Fruit fly (Drosophila melanogaster) whole organism, embryonic: ENCODE results near the gene tweek.
A peak's percentile ranks its signal among the peaks of the same experiment; 100 is the strongest.

Experiments used
- CG11695 ChIP-seq: fragments of 200-800 bp; sonication (Bioruptor generic); IDR thresholded peaks from 3 replicates; pipeline ENCODE4 v1.3.6; 2022; ENCODE audit warnings: missing biosample characterization, missing genetic modification characterization
- CG12391 ChIP-seq: fragments of 200-800 bp; sonication (Bioruptor generic); optimal IDR thresholded peaks from 3 replicates; lab custom pipeline; 2018; ENCODE audit warnings: missing biosample characterization, mild to moderate bottlenecking, missing genetic modification characterization, moderate library complexity
- CG12769 ChIP-seq: fragments of 200-800 bp; sonication (Bioruptor generic); optimal IDR thresholded peaks from 2 replicates; lab custom pipeline; 2019; ENCODE audit warnings: missing biosample characterization, mild to moderate bottlenecking, missing genetic modification characterization, moderate library complexity
- CG13287 ChIP-seq: fragments of 200-800 bp; sonication (Bioruptor generic); IDR thresholded peaks from 2 replicates; pipeline ENCODE4 v1.3.6; 2022; ENCODE audit warnings: missing biosample characterization, missing genetic modification characterization; ENCODE audit not compliant: partially characterized antibody
- CG13424 ChIP-seq: fragments of 200-800 bp; sonication (Bioruptor generic); optimal IDR thresholded peaks from 2 replicates; lab custom pipeline; 2019; ENCODE audit warnings: missing biosample characterization, mild to moderate bottlenecking, missing genetic modification characterization, moderate library complexity
- CG1529 ChIP-seq: fragments of 200-800 bp; sonication (Bioruptor generic); optimal IDR thresholded peaks from 3 replicates; lab custom pipeline; 2018; ENCODE audit warnings: missing biosample characterization, missing genetic modification characterization
- CG16863 ChIP-seq: fragments of 200-800 bp; sonication (Bioruptor generic); optimal IDR thresholded peaks from 3 replicates; lab custom pipeline; 2016; ENCODE audit warnings: missing biosample characterization, missing genetic modification characterization
- CG17186 ChIP-seq: fragments of 200-800 bp; sonication (Bioruptor generic); optimal IDR thresholded peaks from 3 replicates; lab custom pipeline; 2017; ENCODE audit warnings: missing biosample characterization, missing genetic modification reagents, missing genetic modification characterization
- CG17361 ChIP-seq: fragments of 200-800 bp; sonication (Bioruptor generic); IDR thresholded peaks from 3 replicates; pipeline ENCODE4 v1.3.6; 2022; ENCODE audit warnings: missing biosample characterization, missing genetic modification characterization
- CG1792 ChIP-seq: fragments of 200-800 bp; sonication (Bioruptor generic); optimal IDR thresholded peaks from 2 replicates; lab custom pipeline; 2016; ENCODE audit warnings: missing biosample characterization, missing genetic modification characterization
- CG2199 ChIP-seq: fragments of 200-800 bp; sonication (Bioruptor generic); IDR thresholded peaks from 3 replicates; pipeline ENCODE4 v1.3.6; 2022; ENCODE audit warnings: missing biosample characterization, missing genetic modification characterization
- CG31441 ChIP-seq: fragments of 200-800 bp; sonication (Bioruptor generic); IDR thresholded peaks from 2 replicates; pipeline ENCODE4 v1.3.6; 2022; ENCODE audit warnings: missing biosample characterization, missing genetic modification characterization
- CG3163 ChIP-seq: fragments of 200-800 bp; sonication (Bioruptor generic); optimal IDR thresholded peaks from 3 replicates; lab custom pipeline; 2016; ENCODE audit warnings: missing biosample characterization, missing genetic modification characterization
- CG32767 ChIP-seq: fragments of 200-800 bp; sonication (Bioruptor generic); IDR thresholded peaks from 2 replicates; pipeline ENCODE4 v1.3.6; 2022; ENCODE audit warnings: missing biosample characterization, missing genetic modification characterization
- CG3407 ChIP-seq: fragments of 200-800 bp; sonication (Bioruptor generic); optimal IDR thresholded peaks from 2 replicates; lab custom pipeline; 2018; ENCODE audit warnings: missing biosample characterization, mild to moderate bottlenecking, missing genetic modification characterization
- D19A ChIP-seq: fragments of 200-800 bp; optimal IDR thresholded peaks from 3 replicates; lab custom pipeline; 2019; ENCODE audit warnings: missing biosample characterization, mild to moderate bottlenecking, missing genetic modification characterization, moderate library complexity
- Dad ChIP-seq: fragments of 200-800 bp; sonication (Bioruptor generic); optimal IDR thresholded peaks from 3 replicates; lab custom pipeline; 2016; ENCODE audit warnings: missing biosample characterization, missing genetic modification characterization
- Dll ChIP-seq: fragments of 200-800 bp; sonication (Bioruptor generic); IDR thresholded peaks from 4 replicates; pipeline ENCODE4 v1.3.6; 2022; ENCODE audit warnings: missing biosample characterization, missing genetic modification characterization; ENCODE audit not compliant: partially characterized antibody
- Ets97D ChIP-seq: fragments of 200-800 bp; sonication (Bioruptor generic); optimal IDR thresholded peaks from 3 replicates; lab custom pipeline; 2016; ENCODE audit warnings: missing biosample characterization, missing genetic modification characterization
- GATAe ChIP-seq: fragments of 200-800 bp; sonication (Bioruptor generic); conservative IDR thresholded peaks from 2 replicates; pipeline ENCODE4 v1.3.6; 2022; ENCODE audit warnings: missing biosample characterization, missing genetic modification characterization
- Hmr ChIP-seq: fragments of 200-800 bp; sonication (Bioruptor generic); optimal IDR thresholded peaks from 3 replicates; lab custom pipeline; 2017; ENCODE audit warnings: mild to moderate bottlenecking, missing biosample characterization, missing genetic modification reagents, missing genetic modification characterization
- Hr51 ChIP-seq, 2 experiments: fragments of 200-800 bp; sonication (Bioruptor generic); optimal IDR thresholded peaks; 2 replicates in 1 of 2; 3 replicates in 1 of 2; lab custom pipeline; 2016 to 2018; ENCODE audit warnings: missing biosample characterization in 2 of 2, missing genetic modification characterization in 2 of 2, mild to moderate bottlenecking in 1 of 2, moderate library complexity in 1 of 2
- Meics ChIP-seq: fragments of 200-800 bp; sonication (Bioruptor generic); optimal IDR thresholded peaks from 2 replicates; lab custom pipeline; 2017; ENCODE audit warnings: missing biosample characterization, mild to moderate bottlenecking, missing genetic modification characterization
- Six4 ChIP-seq: fragments of 200-800 bp; sonication (Bioruptor generic); optimal IDR thresholded peaks from 2 replicates; lab custom pipeline; 2016; ENCODE audit warnings: missing biosample characterization, missing genetic modification characterization
- Stat92E ChIP-seq, 3 experiments: fragments of >200 bp in 2 of 3; fragments of 200-800 bp in 1 of 3; sonication (Bioruptor generic) in 1 of 3; optimal IDR thresholded peaks; 2 replicates each; lab custom pipeline; 2017 to 2019; ENCODE audit warnings: missing biosample characterization in 3 of 3, missing genetic modification characterization in 3 of 3, mild to moderate bottlenecking in 1 of 3, moderate library complexity in 1 of 3
- Xrp1 ChIP-seq: fragments of 200-800 bp; sonication (Bioruptor generic); IDR thresholded peaks from 2 replicates; pipeline ENCODE4 v1.3.6; 2022; ENCODE audit warnings: missing biosample characterization, missing genetic modification characterization
- YL-1 ChIP-seq: fragments of 200-800 bp; sonication (Bioruptor generic); optimal IDR thresholded peaks from 3 replicates; lab custom pipeline; 2017; ENCODE audit warnings: missing biosample characterization, mild to moderate bottlenecking, missing genetic modification characterization
- ap ChIP-seq: fragments of 200-800 bp; sonication (Bioruptor generic); IDR thresholded peaks from 2 replicates; pipeline ENCODE4 v1.3.6; 2022; ENCODE audit warnings: missing biosample characterization, missing genetic modification characterization
- ara ChIP-seq: fragments of 200-800 bp; sonication (Bioruptor generic); IDR thresholded peaks from 2 replicates; pipeline ENCODE4 v1.3.6; 2022; ENCODE audit warnings: missing biosample characterization, missing genetic modification characterization
- bsh ChIP-seq, 2 experiments: fragments of 200-800 bp; sonication (Bioruptor generic); optimal IDR thresholded peaks; 2 replicates each; lab custom pipeline; 2017 to 2018; ENCODE audit warnings: mild to moderate bottlenecking in 2 of 2, missing biosample characterization in 2 of 2, missing genetic modification characterization in 2 of 2, moderate library complexity in 1 of 2
- chm ChIP-seq: fragments of 200-800 bp; sonication (Bioruptor generic); IDR thresholded peaks from 2 replicates; pipeline ENCODE4 v1.3.6; 2022; ENCODE audit warnings: missing biosample characterization, missing genetic modification characterization
- crc ChIP-seq: fragments of 200-800 bp; sonication (Bioruptor generic); optimal IDR thresholded peaks from 2 replicates; lab custom pipeline; 2016; ENCODE audit warnings: missing biosample characterization, missing genetic modification characterization
- disco-r ChIP-seq: fragments of 200-800 bp; sonication (Bioruptor generic); optimal IDR thresholded peaks from 2 replicates; lab custom pipeline; 2016; ENCODE audit warnings: missing biosample characterization, missing genetic modification characterization
- dm ChIP-seq: fragments of 200-800 bp; sonication (Bioruptor generic); optimal IDR thresholded peaks from 3 replicates; lab custom pipeline; 2016; ENCODE audit warnings: missing biosample characterization, missing genetic modification characterization
- exex ChIP-seq: fragments of 200-800 bp; sonication (Bioruptor generic); optimal IDR thresholded peaks from 4 replicates; lab custom pipeline; 2018; ENCODE audit warnings: missing biosample characterization, mild to moderate bottlenecking, missing genetic modification characterization, moderate library complexity
- fu2 ChIP-seq: fragments of 200-800 bp; sonication (Bioruptor generic); optimal IDR thresholded peaks from 2 replicates; lab custom pipeline; 2016; ENCODE audit warnings: missing biosample characterization, missing genetic modification characterization
- grn ChIP-seq: fragments of 200-800 bp; sonication (Bioruptor generic); optimal IDR thresholded peaks from 3 replicates; lab custom pipeline; 2017; ENCODE audit warnings: missing biosample characterization, missing genetic modification characterization
- lov ChIP-seq, 2 experiments: fragments of 200-800 bp in 1 of 2; fragments of >200 bp in 1 of 2; sonication (Bioruptor generic) in 1 of 2; IDR thresholded peaks in 1 of 2; optimal IDR thresholded peaks in 1 of 2; 2 replicates in 1 of 2; 3 replicates in 1 of 2; pipeline versions ENCODE4 v1.3.6 to Lab custom; 2017 to 2022; ENCODE audit warnings: missing biosample characterization in 1 of 2, missing genetic modification characterization in 1 of 2
- luna ChIP-seq: fragments of 200-800 bp; sonication (Bioruptor generic); optimal IDR thresholded peaks from 2 replicates; lab custom pipeline; 2016; ENCODE audit warnings: missing biosample characterization, missing genetic modification characterization
- odd ChIP-seq: fragments of 200-800 bp; sonication (Bioruptor generic); optimal IDR thresholded peaks from 2 replicates; lab custom pipeline; 2017; ENCODE audit warnings: missing biosample characterization, mild to moderate bottlenecking, missing genetic modification characterization
- pb ChIP-seq: fragments of 200-800 bp; sonication (Bioruptor generic); optimal IDR thresholded peaks from 3 replicates; lab custom pipeline; 2016; ENCODE audit warnings: missing biosample characterization, missing genetic modification characterization
- psq ChIP-seq: fragments of 200-800 bp; sonication (Bioruptor generic); optimal IDR thresholded peaks from 2 replicates; lab custom pipeline; 2017; ENCODE audit warnings: missing biosample characterization, missing genetic modification characterization
- row ChIP-seq: fragments of 200-800 bp; sonication (Bioruptor generic); IDR thresholded peaks from 3 replicates; pipeline ENCODE4 v1.3.6; 2022; ENCODE audit warnings: missing biosample characterization, missing genetic modification characterization
- slou ChIP-seq: fragments of 200-800 bp; sonication (Bioruptor generic); optimal IDR thresholded peaks from 3 replicates; lab custom pipeline; 2016; ENCODE audit warnings: missing biosample characterization, missing genetic modification characterization
- ssp ChIP-seq: fragments of 200-800 bp; sonication (Bioruptor generic); IDR thresholded peaks from 2 replicates; pipeline ENCODE4 v1.3.6; 2022; ENCODE audit warnings: missing biosample characterization, missing genetic modification characterization
- stc ChIP-seq: fragments of 200-800 bp; sonication (Bioruptor generic); IDR thresholded peaks from 2 replicates; pipeline ENCODE4 v1.3.6; 2022; ENCODE audit warnings: missing biosample characterization, missing genetic modification characterization
- stwl ChIP-seq: fragments of 200-800 bp; sonication (Bioruptor generic); optimal IDR thresholded peaks from 3 replicates; lab custom pipeline; 2018; ENCODE audit warnings: missing biosample characterization, mild to moderate bottlenecking, missing genetic modification characterization, moderate library complexity

tweek gene

dm6 chr2L:16848670-16849069, 39.6 kb upstream of the tweek start, which contains the start of gene CG13284 (continued):
- TF ChIP-seq CG16863 (GFP tag; lab: Kevin White, UChicago) (no peak), pb (GFP tag; lab: Kevin White, UChicago) (no peak), D19A (tag; lab: Kevin White, UChicago) (no peak)

dm6 chr2L:16850442-16850841, 37.8 kb upstream of the tweek start:
- TF ChIP-seq bsh (GFP tag; optimal IDR thresholded peaks at IDR 0.05; lab: Kevin White, UChicago) = no peak
- TF ChIP-seq GATAe (GFP tag; lab: Robert Waterston, UW) = 0 out of 2 replicates have a peak, but pooled peaks have one; percentile 15
- TF ChIP-seq grn = peak; percentile 51
- no peak for TF ChIP-seq CG3407 (GFP tag; lab: Kevin White, UChicago)
- no peak for TF ChIP-seq CG1792 (GFP tag; lab: Kevin White, UChicago)
- no peak for TF ChIP-seq lov (optimal IDR thresholded peaks at IDR 0.05; lab: Kevin White, UChicago)
- TF ChIP-seq lov (GFP tag; IDR thresholded peaks at IDR 0.05; lab: Robert Waterston, UW) = no peak
- no peak for TF ChIP-seq luna (GFP tag; lab: Kevin White, UChicago)
- TF ChIP-seq exex (tag; lab: Kevin White, UChicago) = peak; percentile 35
- no peak for TF ChIP-seq CG11695 (GFP tag; lab: Robert Waterston, UW)
- TF ChIP-seq Hr51 (GFP tag; optimal IDR thresholded peaks at IDR 0.05; lab: Kevin White, UChicago) = no peak
- TF ChIP-seq chm (GFP tag; lab: Robert Waterston, UW) = no peak
- TF ChIP-seq row = no peak
- peak; percentile 90 for TF ChIP-seq Meics (GFP tag; lab: Kevin White, UChicago)

dm6 chr2L:16852318-16852932, 35.9 kb upstream of the tweek start, which contains the start of gene CG31810:
Gene CG31810, minus strand, starts transcription at chr2L:16852368.
- TF ChIP-seq ap (GFP tag; lab: Robert Waterston, UW) (no peak), fu2 (GFP tag; lab: Kevin White, UChicago) (no peak), psq (no peak), CG1529 (no peak), CG31441 (GFP tag; lab: Robert Waterston, UW) (peak; percentile 32; the same call in 1 of the 2 replicates), D19A (tag; lab: Kevin White, UChicago) (peak; percentile 16), CG13287 (GFP tag; lab: Robert Waterston, UW) (no peak), YL-1 (GFP tag; lab: Kevin White, UChicago) (no peak), CG3163 (GFP tag; lab: Kevin White, UChicago) (peak; percentile 76), crc (GFP tag; lab: Kevin White, UChicago) (no peak), CG17186 (no peak), odd (no peak), CG32767 (GFP tag; lab: Robert Waterston, UW) (no peak), disco-r (GFP tag; lab: Kevin White, UChicago) (no peak), CG17361 (GFP tag; lab: Robert Waterston, UW) (0 out of 3 replicates have a peak, but pooled peaks have one; percentile 20), ssp (no peak), stc (GFP tag; lab: Robert Waterston, UW) (0 out of 2 replicates have a peak, but pooled peaks have one; percentile 8), CG2199 (GFP tag; lab: Robert Waterston, UW) (peak; percentile 7; the same call in 1 of the 3 replicates), Six4 (GFP tag; lab: Kevin White, UChicago) (no peak), CG13424 (tag; lab: Kevin White, UChicago) (no peak), Dll (GFP tag; lab: Robert Waterston, UW) (no peak), slou (GFP tag; lab: Kevin White, UChicago) (no peak), Xrp1 (GFP tag; lab: Robert Waterston, UW) (no peak), Dad (GFP tag; lab: Kevin White, UChicago) (no peak), Hmr (peak; percentile 19), CG12769 (tag; lab: Kevin White, UChicago) (no peak), Stat92E (GFP tag; optimal IDR thresholded peaks at IDR 0.05; lab: Kevin White, UChicago) (no peak), Ets97D (GFP tag; lab: Kevin White, UChicago) (no peak), dm (GFP tag; lab: Kevin White, UChicago) (no peak), stwl (peak; percentile 16), ara (GFP tag; lab: Robert Waterston, UW) (no peak), CG12391 (tag; lab: Kevin White, UChicago) (peak; percentile 17)
